Worm (Caenorhabditis elegans) whole organism, L4 larva: ENCODE results near the gene C33G3.5.
A peak's percentile ranks its signal among the peaks of the same experiment; 100 is the strongest.

Experiments used
- F10B5.3 ChIP-seq: sonication (generic microtip); optimal IDR thresholded peaks from 2 replicates; lab custom pipeline; 2016; ENCODE audit warnings: mild to moderate bottlenecking, missing genetic modification characterization, missing compliant biosample characterization
- F49E8.2 ChIP-seq: sonication (generic microtip); optimal IDR thresholded peaks from 2 replicates; lab custom pipeline; 2016; ENCODE audit warnings: missing compliant biosample characterization, mild to moderate bottlenecking, missing genetic modification characterization, borderline replicate concordance
- R02D3.7 ChIP-seq: fragments of 150-350 bp; sonication (generic microtip); optimal IDR thresholded peaks from 3 replicates; lab custom pipeline; 2014; ENCODE audit warnings: missing biosample characterization, missing genetic modification characterization
- T20F7.1 ChIP-seq: fragments of 200-800 bp; sonication (Bioruptor generic); optimal IDR thresholded peaks from 2 replicates; lab custom pipeline; 2018; ENCODE audit warnings: mild to moderate bottlenecking, missing genetic modification characterization, missing compliant biosample characterization
- T26A8.4 ChIP-seq: fragments of 200-800 bp; sonication (Bioruptor generic); IDR thresholded peaks from 2 replicates; pipeline ENCODE4 v1.3.6; 2022; ENCODE audit warnings: missing genetic modification characterization, missing compliant biosample characterization
- Y105C5A.15 ChIP-seq: fragments of 200-800 bp; sonication (Bioruptor generic); IDR thresholded peaks from 2 replicates; pipeline ENCODE4 v1.3.6; 2022; ENCODE audit warnings: missing genetic modification characterization, missing compliant biosample characterization
- Y48G9A.11 ChIP-seq: fragments of 200-800 bp; sonication (Bioruptor generic); IDR thresholded peaks from 2 replicates; pipeline ENCODE4 v1.3.6; 2022; ENCODE audit warnings: missing genetic modification reagents, missing genetic modification characterization, missing compliant biosample characterization
- Y5F2A.4 ChIP-seq: fragments of 200-800 bp; sonication (Bioruptor generic); optimal IDR thresholded peaks from 2 replicates; lab custom pipeline; 2018; ENCODE audit warnings: mild to moderate bottlenecking, missing genetic modification characterization, missing compliant biosample characterization
- ZK337.2 ChIP-seq: fragments of 200-800 bp; sonication (Bioruptor generic); IDR thresholded peaks from 2 replicates; pipeline ENCODE4 v1.3.6; 2022; ENCODE audit warnings: missing genetic modification reagents, missing genetic modification characterization, missing compliant biosample characterization
- attf-4 ChIP-seq: sonication (generic microtip); optimal IDR thresholded peaks from 3 replicates; lab custom pipeline; 2017; ENCODE audit warnings: missing biosample characterization, missing genetic modification characterization
- ceh-28 ChIP-seq: fragments of 150-350 bp; optimal IDR thresholded peaks from 2 replicates; lab custom pipeline; 2014; ENCODE audit warnings: missing biosample characterization, missing genetic modification reagents, missing genetic modification characterization
- ceh-32 ChIP-seq: sonication (generic microtip); optimal IDR thresholded peaks from 2 replicates; lab custom pipeline; 2016; ENCODE audit warnings: mild to moderate bottlenecking, missing genetic modification characterization, missing compliant biosample characterization; ENCODE audit not compliant: poor library complexity
- ceh-44 ChIP-seq: fragments of 200-800 bp; sonication (Bioruptor generic); IDR thresholded peaks from 2 replicates; pipeline ENCODE4 v1.3.6; 2022; ENCODE audit warnings: missing genetic modification reagents, missing genetic modification characterization, missing compliant biosample characterization
- ceh-62 ChIP-seq: sonication (generic microtip); optimal IDR thresholded peaks from 2 replicates; lab custom pipeline; 2017; ENCODE audit warnings: missing biosample characterization, missing genetic modification characterization
- ceh-82 ChIP-seq: sonication (generic microtip); optimal IDR thresholded peaks from 2 replicates; lab custom pipeline; 2017; ENCODE audit warnings: missing biosample characterization, missing genetic modification characterization
- cey-2 ChIP-seq: sonication (generic microtip); optimal IDR thresholded peaks from 3 replicates; lab custom pipeline; 2017; ENCODE audit warnings: missing genetic modification characterization, mild to moderate bottlenecking, missing compliant biosample characterization, antibody characterized with exemption, borderline replicate concordance; ENCODE audit not compliant: insufficient read depth
- daf-12 ChIP-seq: fragments of 150-350 bp; optimal IDR thresholded peaks from 2 replicates; lab custom pipeline; 2014; ENCODE audit warnings: missing biosample characterization, missing genetic modification reagents, missing genetic modification characterization
- daf-19 ChIP-seq: fragments of 200-800 bp; sonication (Bioruptor generic); conservative IDR thresholded peaks from 2 replicates; pipeline ENCODE4 v1.3.6; 2022; ENCODE audit warnings: missing genetic modification characterization, missing compliant biosample characterization
- dmd-6 ChIP-seq: fragments of 200-800 bp; sonication (Bioruptor generic); IDR thresholded peaks from 2 replicates; pipeline ENCODE4 v1.3.6; 2022; ENCODE audit warnings: missing genetic modification reagents, missing genetic modification characterization, missing compliant biosample characterization
- dmd-9 ChIP-seq: fragments of 200-800 bp; sonication (Bioruptor generic); IDR thresholded peaks from 2 replicates; pipeline ENCODE4 v1.3.6; 2022; ENCODE audit warnings: missing genetic modification reagents, missing genetic modification characterization, missing compliant biosample characterization
- dpl-1 ChIP-seq: fragments of 150-350 bp; optimal IDR thresholded peaks from 2 replicates; lab custom pipeline; 2014; ENCODE audit warnings: missing biosample characterization, missing genetic modification reagents, missing genetic modification characterization
- duxl-1 ChIP-seq: sonication (generic microtip); optimal IDR thresholded peaks from 2 replicates; lab custom pipeline; 2016; ENCODE audit warnings: mild to moderate bottlenecking, missing genetic modification characterization, moderate library complexity, missing compliant biosample characterization; ENCODE audit not compliant: poor library complexity
- dve-1 ChIP-seq: sonication (generic microtip); optimal IDR thresholded peaks from 2 replicates; lab custom pipeline; 2017; ENCODE audit warnings: antibody characterized with exemption, mild to moderate bottlenecking, missing genetic modification characterization, missing compliant biosample characterization; ENCODE audit not compliant: insufficient read depth
- egl-27 ChIP-seq: sonication (generic microtip); optimal IDR thresholded peaks from 3 replicates; lab custom pipeline; 2017; ENCODE audit warnings: missing biosample characterization, missing genetic modification reagents, missing genetic modification characterization
- egl-43 ChIP-seq: fragments of 200-800 bp; sonication (Bioruptor generic); IDR thresholded peaks from 2 replicates; pipeline ENCODE4 v1.3.6; 2022; ENCODE audit warnings: missing genetic modification reagents, missing genetic modification characterization, missing compliant biosample characterization
- hlh-11 ChIP-seq: fragments of 200-800 bp; sonication (Bioruptor generic); optimal IDR thresholded peaks from 2 replicates; lab custom pipeline; 2018; ENCODE audit warnings: mild to moderate bottlenecking, missing genetic modification characterization, missing compliant biosample characterization
- lim-7 ChIP-seq: fragments of 200-800 bp; sonication (Bioruptor generic); IDR thresholded peaks from 2 replicates; pipeline ENCODE4 v1.3.6; 2022; ENCODE audit warnings: missing genetic modification characterization, missing compliant biosample characterization
- lin-1 ChIP-seq: fragments of 200-800 bp; sonication (Bioruptor generic); IDR thresholded peaks from 2 replicates; pipeline ENCODE4 v1.3.6; 2022; ENCODE audit warnings: missing genetic modification reagents, missing genetic modification characterization, missing compliant biosample characterization
- lin-13 ChIP-seq: fragments of 150-350 bp; optimal IDR thresholded peaks from 2 replicates; lab custom pipeline; 2014; ENCODE audit warnings: missing biosample characterization, missing genetic modification reagents, missing genetic modification characterization
- lir-3 ChIP-seq: sonication (generic microtip); optimal IDR thresholded peaks from 2 replicates; lab custom pipeline; 2016; ENCODE audit warnings: mild to moderate bottlenecking, missing genetic modification characterization, missing compliant biosample characterization
- madf-5 ChIP-seq, 2 experiments: fragments of 200-800 bp; sonication (Bioruptor generic); IDR thresholded peaks; 2 replicates each; pipeline ENCODE4 v1.3.6; 2022; ENCODE audit warnings: missing compliant biosample characterization in 2 of 2, missing genetic modification characterization in 2 of 2
- mdt-29 ChIP-seq: fragments of 200-800 bp; sonication (Bioruptor generic); IDR thresholded peaks from 2 replicates; pipeline ENCODE4 v1.3.6; 2022; ENCODE audit warnings: missing genetic modification reagents, missing genetic modification characterization, missing compliant biosample characterization
- mxl-2 ChIP-seq: fragments of 200-800 bp; sonication (Bioruptor generic); conservative IDR thresholded peaks from 2 replicates; pipeline ENCODE4 v1.3.6; 2022; ENCODE audit warnings: missing genetic modification reagents, missing genetic modification characterization, missing compliant biosample characterization
- nhr-111 ChIP-seq: fragments of 200-800 bp; sonication (Bioruptor generic); optimal IDR thresholded peaks from 2 replicates; lab custom pipeline; 2018; ENCODE audit warnings: mild to moderate bottlenecking, missing genetic modification characterization, missing compliant biosample characterization
- nhr-42 ChIP-seq: fragments of 200-800 bp; sonication (Bioruptor generic); IDR thresholded peaks from 2 replicates; pipeline ENCODE4 v1.3.6; 2022; ENCODE audit warnings: missing genetic modification characterization, missing compliant biosample characterization
- nhr-6 ChIP-seq: fragments of 150-350 bp; optimal IDR thresholded peaks from 2 replicates; lab custom pipeline; 2014; ENCODE audit warnings: missing biosample characterization, missing genetic modification characterization
- php-3 ChIP-seq: fragments of 200-800 bp; sonication (Bioruptor generic); IDR thresholded peaks from 2 replicates; pipeline ENCODE4 v1.3.6; 2022; ENCODE audit warnings: missing genetic modification reagents, missing genetic modification characterization, missing compliant biosample characterization
- pqm-1 ChIP-seq: sonication (generic microtip); optimal IDR thresholded peaks from 2 replicates; lab custom pipeline; 2017; ENCODE audit warnings: missing biosample characterization, missing genetic modification characterization
- rbr-2 ChIP-seq: sonication (generic microtip); optimal IDR thresholded peaks from 2 replicates; lab custom pipeline; 2016; ENCODE audit warnings: missing genotype, missing genetic modification characterization, missing compliant biosample characterization
- saeg-2 ChIP-seq: fragments of 200-800 bp; sonication (Bioruptor generic); IDR thresholded peaks from 2 replicates; pipeline ENCODE4 v1.3.6; 2022; ENCODE audit warnings: missing genetic modification reagents, missing genetic modification characterization, missing compliant biosample characterization
- set-16 ChIP-seq: fragments of 200-800 bp; sonication (Bioruptor generic); IDR thresholded peaks from 2 replicates; pipeline ENCODE4 v1.3.6; 2022; ENCODE audit warnings: missing genetic modification reagents, missing genetic modification characterization, missing compliant biosample characterization
- spr-1 ChIP-seq: sonication (generic microtip); optimal IDR thresholded peaks from 2 replicates; lab custom pipeline; 2016; ENCODE audit warnings: mild to moderate bottlenecking, missing genetic modification characterization, missing compliant biosample characterization
- spr-3 ChIP-seq: fragments of 200-800 bp; sonication (Bioruptor generic); optimal IDR thresholded peaks from 2 replicates; lab custom pipeline; 2018; ENCODE audit warnings: mild to moderate bottlenecking, missing genetic modification characterization, missing compliant biosample characterization
- tag-97 ChIP-seq: fragments of 200-800 bp; sonication (Bioruptor generic); IDR thresholded peaks from 2 replicates; pipeline ENCODE4 v1.3.6; 2022; ENCODE audit warnings: missing genetic modification characterization, missing compliant biosample characterization
- tra-1 ChIP-seq: fragments of 200-800 bp; sonication (Bioruptor generic); IDR thresholded peaks from 2 replicates; pipeline ENCODE4 v1.3.6; 2022; ENCODE audit warnings: missing genetic modification reagents, missing genetic modification characterization, missing compliant biosample characterization
- unc-39 ChIP-seq: sonication (generic microtip); optimal IDR thresholded peaks from 2 replicates; lab custom pipeline; 2017; ENCODE audit warnings: missing biosample characterization, missing genetic modification characterization
- unc-62 ChIP-seq, 3 experiments: fragments of 150-350 bp in 1 of 3; sonication (generic microtip); optimal IDR thresholded peaks in 2 of 3; peaks in 1 of 3; 1 replicate in 1 of 3; 2 replicates in 2 of 3; lab custom pipeline; 2014 to 2017; ENCODE audit warnings: missing biosample characterization in 3 of 3, missing genetic modification characterization in 3 of 3, missing genetic modification reagents in 3 of 3, missing genotype in 1 of 3
- zag-1 ChIP-seq: fragments of 150-350 bp; optimal IDR thresholded peaks from 2 replicates; lab custom pipeline; 2014; ENCODE audit warnings: missing biosample characterization, missing genetic modification characterization
- zfp-3 ChIP-seq: fragments of 200-800 bp; sonication (Bioruptor generic); conservative IDR thresholded peaks from 2 replicates; pipeline ENCODE4 v1.3.6; 2022; ENCODE audit warnings: missing genetic modification reagents, missing genetic modification characterization, missing compliant biosample characterization
- zip-11 ChIP-seq: fragments of 200-800 bp; sonication (Bioruptor generic); IDR thresholded peaks from 2 replicates; pipeline ENCODE4 v1.3.6; 2022; ENCODE audit warnings: missing genetic modification characterization, missing compliant biosample characterization
- zip-2 ChIP-seq: fragments of 150-350 bp; optimal IDR thresholded peaks from 2 replicates; lab custom pipeline; 2014; ENCODE audit warnings: missing biosample characterization, missing genetic modification characterization

Gene C33G3.5

DNA sequence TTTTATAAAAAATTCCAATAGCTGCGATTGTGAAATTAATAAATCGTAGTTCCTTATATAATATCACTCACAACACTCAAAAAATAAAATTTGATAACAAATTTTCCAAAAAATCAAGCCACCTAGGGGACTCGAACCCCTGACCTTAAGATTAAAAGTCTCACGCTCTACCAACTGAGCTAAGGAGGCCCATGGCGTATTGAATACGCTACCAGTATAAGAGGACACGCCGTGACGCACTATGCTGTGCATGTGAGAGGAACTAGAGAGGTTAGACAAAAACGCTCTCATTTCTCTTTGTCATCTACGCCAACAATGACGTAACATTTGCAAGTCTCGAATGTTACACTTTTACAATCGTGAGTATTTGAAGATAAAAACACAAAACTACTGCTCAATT lies 14.6 kb downstream of the C33G3.5 start (continued):
- TF ChIP-seq dve-1 (tag; lab: Kevin White, UChicago) (peak; percentile 90), nhr-6 (tag; lab: Kevin White, UChicago) (peak; percentile 76), T26A8.4 (GFP tag; lab: Robert Waterston, UW) (peak; percentile 94), R02D3.7 (tag; lab: Kevin White, UChicago) (peak; percentile 31), zag-1 (no peak), egl-43 (GFP tag; lab: Robert Waterston, UW) (peak; percentile 96), nhr-42 (GFP tag; lab: Robert Waterston, UW) (peak; percentile 88), ceh-44 (GFP tag; lab: Robert Waterston, UW) (peak; percentile 89), daf-12 (no peak), T20F7.1 (GFP tag; lab: Kevin White, UChicago) (peak; percentile 79), daf-19 (no peak), php-3 (GFP tag; lab: Robert Waterston, UW) (peak; percentile 90), ceh-32 (tag; lab: Kevin White, UChicago) (peak; percentile 72), zip-2 (tag; lab: Kevin White, UChicago) (peak; percentile 81), Y5F2A.4 (GFP tag; lab: Kevin White, UChicago) (peak; percentile 83), lin-13 (GFP tag; lab: Kevin White, UChicago) (peak; percentile 90), pqm-1 (peak; percentile 49), mdt-29 (GFP tag; lab: Robert Waterston, UW) (peak; percentile 80), nhr-111 (GFP tag; lab: Kevin White, UChicago) (peak; percentile 95), lim-7 (GFP tag; lab: Robert Waterston, UW) (peak; percentile 100), cey-2 (tag; lab: Kevin White, UChicago) (no peak), ceh-28 (tag; lab: Kevin White, UChicago) (peak; percentile 18), Y105C5A.15 (GFP tag; lab: Robert Waterston, UW) (peak; percentile 98), zip-11 (GFP tag; lab: Robert Waterston, UW) (peak; percentile 87), ceh-82 (tag; lab: Kevin White, UChicago) (no peak), Y48G9A.11 (GFP tag; lab: Robert Waterston, UW) (peak; percentile 79), dmd-9 (GFP tag; lab: Robert Waterston, UW) (peak; percentile 91), lin-1 (GFP tag; lab: Robert Waterston, UW) (peak; percentile 95), ceh-62 (tag; lab: Kevin White, UChicago) (no peak), saeg-2 (GFP tag; lab: Robert Waterston, UW) (peak; percentile 88), spr-1 (peak; percentile 81), madf-5 (GFP tag; IDR thresholded peaks at IDR 0.05; lab: Robert Waterston, UW) (peak; percentile 98), hlh-11 (tag; lab: Kevin White, UChicago) (peak; percentile 87), set-16 (no peak), egl-27 (tag; lab: Kevin White, UChicago) (peak; percentile 41), ZK337.2 (GFP tag; lab: Robert Waterston, UW) (peak; percentile 85), lir-3 (tag; lab: Kevin White, UChicago) (peak; percentile 86), duxl-1 (peak; percentile 89), attf-4 (tag; lab: Kevin White, UChicago) (no peak), unc-39 (no peak), dpl-1 (GFP tag; lab: Kevin White, UChicago) (peak; percentile 36), tag-97 (GFP tag; lab: Robert Waterston, UW) (0 out of 2 replicates have a peak, but pooled peaks have one; percentile 52), spr-3 (GFP tag; lab: Kevin White, UChicago) (peak; percentile 82), tra-1 (GFP tag; lab: Robert Waterston, UW) (peak; percentile 97), mxl-2 (peak; percentile 78), unc-62 (GFP tag; optimal IDR thresholded peaks at IDR 0.05 in 1 of 2; lab: Kevin White, UChicago) (peak in 1 of 2 experiments; percentile 98), unc-62 (tag; optimal IDR thresholded peaks at IDR 0.05; lab: Kevin White, UChicago) (no peak), zfp-3 (GFP tag; lab: Robert Waterston, UW) (peak; percentile 90), F49E8.2 (tag; lab: Kevin White, UChicago) (peak; percentile 57), F10B5.3 (tag; lab: Kevin White, UChicago) (peak; percentile 52), dmd-6 (GFP tag; lab: Robert Waterston, UW) (peak; percentile 90), rbr-2 (tag; lab: Kevin White, UChicago) (peak; percentile 92)
